Fruit fly (Drosophila melanogaster): Measurements from ENCODE around the gene Ilp2.

- TF ChIP-seq usp (GFP tag; optimal IDR thresholded peaks at IDR 0.05) (no peak), Dll (optimal IDR thresholded peaks at IDR 0.05) (no peak), CG8478 (optimal IDR thresholded peaks at IDR 0.05) (no peak), pan (optimal IDR thresholded peaks at IDR 0.05) (no peak), psq (optimal IDR thresholded peaks at IDR 0.05) (no peak), EcR (GFP tag; optimal IDR thresholded peaks at IDR 0.05) (no peak)
Measured at dm6 chr3L:9838534-9838933, 39.0 kb downstream of the Ilp2 start, which contains the start of gene Cdk8.

Data from whole organism.